Fruit fly (Drosophila melanogaster) ovary, adult (tissue): ENCODE measurements around the gene CG9784.

ENCODE experiments used
- CG17801 ChIP-seq: fragments of 200-800 bp; optimal IDR thresholded peaks from 2 replicates; lab custom pipeline; 2019; ENCODE audit warnings: missing biosample characterization, mild to moderate bottlenecking, missing genetic modification characterization, moderate library complexity; ENCODE audit not compliant: partially characterized antibody

CG9784 gene

dm6 chrX:16587021-16587667, 11.9 kb downstream of the CG9784 start, which contains the start of gene CanA-14F:
Gene CanA-14F (minus strand): TSS chrX:16587172.
- TF ChIP-seq CG17801 (GFP tag; lab: Kevin White, UChicago): no peak

- TF ChIP-seq CG17801 (GFP tag; lab: Kevin White, UChicago): no peak
Observed at dm6 chrX:16586178-16586890, 12.7 kb downstream of the CG9784 start.

dm6 chrX:16585569-16585968, 13.4 kb downstream of the CG9784 start:
- no peak for TF ChIP-seq CG17801 (GFP tag; lab: Kevin White, UChicago)

DNA sequence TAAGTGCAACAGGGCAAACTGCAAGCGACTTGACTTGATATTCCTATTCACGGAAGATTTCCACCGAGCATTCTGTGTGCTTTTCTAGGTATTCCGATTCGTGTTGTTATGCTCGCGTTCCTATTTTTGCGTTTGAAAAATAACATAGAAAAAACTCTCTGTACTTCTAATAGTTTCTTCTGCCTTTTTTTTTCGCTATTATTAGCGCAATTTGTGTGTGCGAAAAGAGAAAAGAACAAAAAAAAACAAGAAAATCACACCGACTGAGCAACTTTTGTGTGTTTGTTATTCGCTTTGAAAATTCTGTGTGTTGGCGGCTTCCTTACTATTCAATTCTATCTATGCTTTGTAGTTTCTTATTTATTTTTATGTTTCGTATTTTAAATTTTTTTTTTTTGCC, 15.3 kb downstream of the CG9784 start:
- no peak for TF ChIP-seq CG17801 (GFP tag; lab: Kevin White, UChicago)

- no peak for TF ChIP-seq CG17801 (GFP tag; lab: Kevin White, UChicago)
Observed at dm6 chrX:16582145-16582544, 16.9 kb downstream of the CG9784 start.

- no peak for TF ChIP-seq CG17801 (GFP tag; lab: Kevin White, UChicago)
Observed at dm6 chrX:16581703-16582102, 17.3 kb downstream of the CG9784 start.

DNA sequence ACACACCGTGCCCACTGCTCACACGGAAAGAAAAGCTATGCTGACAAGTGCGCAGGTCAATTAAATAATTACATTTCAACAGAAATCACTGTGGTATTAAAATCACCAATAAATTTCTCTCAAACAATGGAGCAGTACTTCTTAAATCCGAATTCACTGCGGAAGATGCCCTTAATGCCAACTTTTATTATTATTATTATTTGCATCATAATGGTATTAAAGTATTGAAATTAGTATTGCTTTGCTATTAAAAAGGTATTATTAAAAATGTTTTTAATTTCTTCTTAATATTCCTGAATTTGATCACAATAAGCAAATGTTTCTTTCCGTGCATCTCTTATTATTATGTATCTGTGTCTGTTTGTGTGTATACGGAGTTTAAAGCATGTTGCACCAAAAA, 19.0 kb downstream of the CG9784 start:
- no peak for TF ChIP-seq CG17801 (GFP tag; lab: Kevin White, UChicago)

- no peak for TF ChIP-seq CG17801 (GFP tag; lab: Kevin White, UChicago)
Observed at dm6 chrX:16575097-16575496, 23.9 kb downstream of the CG9784 start.

DNA sequence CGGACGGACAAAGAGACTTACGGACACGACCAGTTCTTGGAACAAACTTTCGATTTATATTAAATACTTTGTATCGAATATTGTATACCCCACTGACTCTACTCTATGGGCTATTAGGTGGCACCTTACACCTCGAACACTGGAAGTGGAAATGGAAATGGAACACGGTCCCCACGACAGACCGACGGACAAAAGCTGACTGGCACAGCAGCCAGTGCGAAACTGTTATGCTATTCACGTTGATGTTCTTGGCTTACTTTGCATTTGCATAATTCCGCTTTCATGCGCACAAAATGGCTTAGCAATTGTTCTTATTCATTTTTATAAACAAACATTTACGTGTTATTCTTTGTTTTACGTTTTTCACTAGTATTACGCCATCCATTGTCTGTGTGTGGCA, 24.9 kb downstream of the CG9784 start:
- TF ChIP-seq CG17801 (GFP tag; lab: Kevin White, UChicago): no peak

DNA sequence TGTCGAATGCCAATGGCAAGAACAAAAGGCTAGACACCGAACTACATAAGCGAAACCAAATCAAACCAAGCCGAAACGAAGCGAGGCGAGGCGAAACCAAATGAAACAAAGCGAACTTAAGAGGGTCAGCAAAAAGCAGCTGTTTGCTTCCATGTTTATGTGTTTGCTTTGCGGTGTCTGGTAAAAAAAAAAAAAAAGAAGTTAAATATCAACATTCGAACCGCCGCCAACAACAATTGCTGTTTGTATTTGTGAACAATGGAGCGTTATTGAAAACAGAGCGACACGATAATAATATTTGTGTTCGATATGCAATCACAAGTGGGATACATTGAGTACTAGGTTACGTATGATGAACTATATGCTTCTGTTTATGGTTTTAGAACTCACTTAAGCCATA, 25.4 kb downstream of the CG9784 start:
- no peak for TF ChIP-seq CG17801 (GFP tag; lab: Kevin White, UChicago)

DNA sequence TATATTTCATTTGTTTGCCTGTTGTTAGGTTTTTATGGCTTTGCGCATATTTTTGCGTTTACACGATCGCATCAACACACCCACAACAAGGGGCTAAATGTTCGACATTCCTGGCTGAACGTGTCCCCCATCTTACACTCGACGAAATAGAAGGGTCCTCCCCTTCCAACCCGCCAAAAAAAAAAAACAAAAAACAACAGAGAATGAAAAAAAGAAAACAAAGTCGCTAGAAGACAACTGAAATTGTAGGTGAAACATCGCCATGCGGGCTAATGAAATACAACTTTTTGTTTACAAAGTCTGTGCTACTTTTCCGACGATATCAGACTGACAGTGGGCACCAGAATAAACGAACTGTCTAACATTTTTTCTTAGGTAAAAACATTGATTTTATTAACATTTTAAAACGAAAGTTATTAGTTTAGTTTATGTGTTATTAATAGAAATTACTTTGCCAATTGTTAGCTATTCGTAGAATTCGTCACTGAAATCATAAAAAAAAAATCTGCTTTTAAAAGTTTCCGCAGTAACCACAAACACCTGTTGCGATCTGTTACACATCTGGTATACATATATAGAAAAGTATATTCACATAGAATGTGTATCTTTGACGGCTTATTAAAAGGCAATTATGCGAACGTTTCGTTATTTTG, 28.3 kb downstream of the CG9784 start:
- no peak for TF ChIP-seq CG17801 (GFP tag; lab: Kevin White, UChicago)

dm6 chrX:16565377-16565776, 33.6 kb downstream of the CG9784 start:
- no peak for TF ChIP-seq CG17801 (GFP tag; lab: Kevin White, UChicago)

dm6 chrX:16562259-16562658, 36.8 kb downstream of the CG9784 start:
- no peak for TF ChIP-seq CG17801 (GFP tag; lab: Kevin White, UChicago)

DNA sequence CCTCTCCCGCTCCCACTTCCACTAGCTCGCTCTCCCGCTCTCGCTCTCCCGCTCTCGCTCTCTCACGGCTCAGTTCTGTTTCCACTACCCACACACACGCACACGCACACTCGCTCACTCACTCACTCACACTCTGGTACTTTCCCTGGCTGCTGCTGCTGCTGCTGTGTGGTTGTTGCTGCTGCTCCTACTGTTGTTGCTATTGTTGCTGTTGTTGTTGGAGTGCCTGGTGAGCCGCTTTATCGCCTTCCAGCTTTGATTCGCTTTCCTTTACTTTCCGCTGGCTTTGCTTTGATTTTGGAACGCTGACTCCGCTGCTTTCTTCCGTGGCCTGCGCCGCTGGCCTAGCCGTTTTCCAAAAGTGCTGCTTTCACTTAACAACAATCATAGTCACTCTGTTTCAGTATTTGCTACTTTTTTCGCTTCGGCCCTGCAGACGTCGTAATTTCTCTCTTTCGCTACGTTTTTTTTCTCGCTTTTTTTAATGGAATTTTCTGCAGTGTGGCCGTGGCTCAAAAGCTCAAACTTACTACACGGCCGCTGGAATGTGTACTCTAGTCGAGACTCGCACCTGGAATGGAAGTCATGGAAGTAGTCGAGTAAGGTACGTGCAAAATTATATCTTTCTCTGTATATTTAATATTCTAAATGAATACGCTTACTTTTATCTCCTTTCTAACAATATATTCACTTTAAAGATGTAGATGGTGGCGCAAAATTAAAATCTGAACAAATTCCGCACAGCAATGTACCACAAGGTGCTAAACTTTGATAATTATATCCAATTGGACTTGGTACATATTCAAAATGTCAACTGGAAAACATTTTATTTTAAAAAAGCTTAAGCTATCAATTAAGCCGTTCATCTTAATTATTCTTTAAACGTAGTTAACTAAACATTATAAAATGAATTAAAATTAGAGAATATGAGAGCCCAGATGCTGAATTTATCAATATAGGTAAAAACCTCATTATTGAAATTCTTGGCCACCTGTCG, 39.2 kb downstream of the CG9784 start, which contains the start of gene Pp2B-14D:
TSS of gene Pp2B-14D (minus strand) at position 503 of the 997 bp plus-strand sequence.
- TF ChIP-seq CG17801 (GFP tag; lab: Kevin White, UChicago): peak; percentile 53
